Fruit fly (Drosophila melanogaster) whole organism, wandering third instar larva: Measurements from ENCODE around the gene CG31793.
A peak's percentile ranks its signal among the peaks of the same experiment; 100 is the strongest.

Source experiments
- Dfd ChIP-seq: fragments of >200 bp; optimal IDR thresholded peaks from 2 replicates; lab custom pipeline; 2017; ENCODE audit warnings: missing biosample characterization, missing genetic modification characterization
- Dif ChIP-seq: fragments of 200-275, 200-300 bp; sonication (Bioruptor generic); optimal IDR thresholded peaks from 2 replicates; lab custom pipeline; 2018; ENCODE audit warnings: missing biosample characterization, missing genetic modification characterization; ENCODE audit not compliant: partially characterized antibody
- Hr78 ChIP-seq: fragments of >200 bp; optimal IDR thresholded peaks from 2 replicates; lab custom pipeline; 2017; ENCODE audit warnings: missing biosample characterization, missing genetic modification characterization
- Myc ChIP-seq: fragments of >200 bp; optimal IDR thresholded peaks from 2 replicates; lab custom pipeline; 2017
- OdsH ChIP-seq: fragments of 200-800 bp; sonication (Bioruptor generic); optimal IDR thresholded peaks from 2 replicates; lab custom pipeline; 2016; ENCODE audit warnings: missing biosample characterization, mild to moderate bottlenecking, missing genetic modification characterization
- br ChIP-seq: fragments of 200-800 bp; sonication (Bioruptor generic); optimal IDR thresholded peaks from 2 replicates; lab custom pipeline; 2016; ENCODE audit warnings: missing biosample characterization, missing genetic modification characterization
- dsf ChIP-seq: sonication (Bioruptor generic); optimal IDR thresholded peaks from 2 replicates; lab custom pipeline; 2016; ENCODE audit warnings: missing biosample characterization, missing genetic modification characterization, borderline replicate concordance
- h ChIP-seq: fragments of 200-800 bp; sonication (Bioruptor generic); optimal IDR thresholded peaks from 3 replicates; lab custom pipeline; 2016; ENCODE audit warnings: missing biosample characterization, mild to moderate bottlenecking, missing genetic modification characterization
- jim ChIP-seq: fragments of 175-275, 200-325 bp; sonication (Bioruptor generic); optimal IDR thresholded peaks from 2 replicates; lab custom pipeline; 2016; ENCODE audit warnings: missing biosample characterization, mild to moderate bottlenecking, missing genetic modification characterization
- lola ChIP-seq: fragments of >200 bp; optimal IDR thresholded peaks from 2 replicates; lab custom pipeline; 2017; ENCODE audit warnings: missing biosample characterization, missing genetic modification characterization
- pan ChIP-seq: fragments of >200 bp; optimal IDR thresholded peaks from 2 replicates; lab custom pipeline; 2017
- psq ChIP-seq: fragments of 200-800 bp; sonication (Bioruptor generic); optimal IDR thresholded peaks from 3 replicates; lab custom pipeline; 2017; ENCODE audit warnings: missing biosample characterization, mild to moderate bottlenecking, missing genetic modification characterization, moderate library complexity
- rgr ChIP-seq: fragments of 200-800 bp; sonication (Bioruptor generic); optimal IDR thresholded peaks from 3 replicates; lab custom pipeline; 2016; ENCODE audit warnings: missing biosample characterization, mild to moderate bottlenecking, missing genetic modification characterization

dm6 chr2L:19048912-19049311, 45.7 kb downstream of the CG31793 start, which contains the start of gene CG10470:
- TF ChIP-seq lola (GFP tag; lab: Kevin White, UChicago) (no peak), psq (GFP tag; lab: Kevin White, UChicago) (peak; percentile 20), Dif (GFP tag; lab: Kevin White, UChicago) (no peak), Myc (lab: Kevin White, UChicago) (no peak), h (peak; percentile 0), OdsH (peak; percentile 4), br (GFP tag; lab: Kevin White, UChicago) (no peak), dsf (no peak), pan (lab: Kevin White, UChicago) (no peak), jim (GFP tag; lab: Kevin White, UChicago) (no peak), rgr (GFP tag; lab: Kevin White, UChicago) (peak; percentile 16), Dfd (GFP tag; lab: Kevin White, UChicago) (no peak), Hr78 (GFP tag; lab: Kevin White, UChicago) (no peak)
